Fruit fly (Drosophila melanogaster): ENCODE measurements around the gene CG32603.

Gene CG32603

dm6 chrX:14213509-14214154 lies 29.3 kb downstream of the CG32603 start (continued):
- no peak for TF ChIP-seq otp (GFP tag; IDR thresholded peaks at IDR 0.05)
- TF ChIP-seq CG33557 (GFP tag; optimal IDR thresholded peaks at IDR 0.05): no peak
- TF ChIP-seq Chrac-16 (GFP tag; optimal IDR thresholded peaks at IDR 0.05): no peak
- peak in 1 of 2 experiments; percentile 57 for TF ChIP-seq Hr51 (GFP tag; optimal IDR thresholded peaks at IDR 0.05)
- TF ChIP-seq da (GFP tag; optimal IDR thresholded peaks at IDR 0.05): no peak
- TF ChIP-seq MESR4 (GFP tag; optimal IDR thresholded peaks at IDR 0.05): no peak
- TF ChIP-seq tin (GFP tag; optimal IDR thresholded peaks at IDR 0.05): peak; percentile 15
- no peak for TF ChIP-seq CG3995 (GFP tag; optimal IDR thresholded peaks at IDR 0.05)
- TF ChIP-seq Doc2 (GFP tag; IDR thresholded peaks at IDR 0.05): no peak
- TF ChIP-seq ci (GFP tag; IDR thresholded peaks at IDR 0.05): 0 out of 3 replicates have a peak, but pooled peaks have one; percentile 31
- no peak for TF ChIP-seq CG30431 (GFP tag; optimal IDR thresholded peaks at IDR 0.05)
- no peak for TF ChIP-seq ara (GFP tag; IDR thresholded peaks at IDR 0.05)
- TF ChIP-seq wdn (GFP tag; IDR thresholded peaks at IDR 0.05): no peak
- no peak for TF ChIP-seq Ets97D (GFP tag; optimal IDR thresholded peaks at IDR 0.05)
- peak; percentile 5 for TF ChIP-seq zfh2 (GFP tag; optimal IDR thresholded peaks at IDR 0.05)
- TF ChIP-seq bcd (GFP tag; optimal IDR thresholded peaks at IDR 0.05): peak; percentile 12
- no peak for TF ChIP-seq CG7963 (GFP tag; IDR thresholded peaks at IDR 0.05; ENCODE audit: partially characterized antibody)
- TF ChIP-seq Lim3 (GFP tag; IDR thresholded peaks at IDR 0.05): no peak
- peak; percentile 45; the same call in 1 of the 2 replicates for TF ChIP-seq seq (GFP tag; IDR thresholded peaks at IDR 0.05)
- TF ChIP-seq CG4424 (GFP tag; optimal IDR thresholded peaks at IDR 0.05): peak; percentile 43
- TF ChIP-seq Ets65A (GFP tag): no peak
- no peak for TF ChIP-seq wor (GFP tag; IDR thresholded peaks at IDR 0.05)
- TF ChIP-seq CG2678 (tag; optimal IDR thresholded peaks at IDR 0.05): peak; percentile 56
- TF ChIP-seq sens (GFP tag): peak; percentile 79
- TF ChIP-seq fru (optimal IDR thresholded peaks at IDR 0.05): no peak
- no peak for TF ChIP-seq Sry-β (GFP tag; optimal IDR thresholded peaks at IDR 0.05)
- TF ChIP-seq CG4404 (GFP tag; IDR thresholded peaks at IDR 0.05): no peak
- TF ChIP-seq bsh (GFP tag; optimal IDR thresholded peaks at IDR 0.05): peak in 1 of 2 experiments; percentile 52
- peak; percentile 1 for TF ChIP-seq CG12104 (GFP tag; optimal IDR thresholded peaks at IDR 0.05)
- no peak for TF ChIP-seq Hmx (GFP tag; optimal IDR thresholded peaks at IDR 0.05)
- no peak for TF ChIP-seq CG15696 (tag; optimal IDR thresholded peaks at IDR 0.05)
- no peak for TF ChIP-seq CG2875 (GFP tag; optimal IDR thresholded peaks at IDR 0.05)
- no peak for TF ChIP-seq grn (GFP tag; optimal IDR thresholded peaks at IDR 0.05)
- peak; percentile 43 for TF ChIP-seq az2 (GFP tag; optimal IDR thresholded peaks at IDR 0.05)
- TF ChIP-seq hb (GFP tag; IDR thresholded peaks at IDR 0.05; ENCODE audit: partially characterized antibody): no peak
- no peak for TF ChIP-seq CG18476 (GFP tag; optimal IDR thresholded peaks at IDR 0.05)
- TF ChIP-seq salm (tag; optimal IDR thresholded peaks at IDR 0.05): no peak
- peak; percentile 14 for TF ChIP-seq sug (tag; optimal IDR thresholded peaks at IDR 0.05)
- no peak for TF ChIP-seq ftz-f1 (GFP tag; optimal IDR thresholded peaks at IDR 0.05)
- TF ChIP-seq CG15601 (tag; optimal IDR thresholded peaks at IDR 0.05): peak; percentile 45
- peak; percentile 40; the same call in 1 of the 2 replicates for TF ChIP-seq CG6689 (GFP tag; IDR thresholded peaks at IDR 0.05)
- no peak for TF ChIP-seq CG12219 (GFP tag; optimal IDR thresholded peaks at IDR 0.05)
- no peak for TF ChIP-seq klu (GFP tag; IDR thresholded peaks at IDR 0.05)
- TF ChIP-seq CG10267 (tag; optimal IDR thresholded peaks at IDR 0.05): peak; percentile 6
- no peak for TF ChIP-seq pzg (GFP tag; optimal IDR thresholded peaks at IDR 0.05)
